Fruit fly (Drosophila melanogaster) whole organism, wandering third instar larva: ENCODE results near the gene CG32815.

ENCODE experiments used
- CG9705 ChIP-seq: fragments of 200-800 bp; sonication (Bioruptor generic); optimal IDR thresholded peaks from 2 replicates; lab custom pipeline; 2018; ENCODE audit warnings: missing biosample characterization, mild to moderate bottlenecking, missing genetic modification characterization
- HLH106 ChIP-seq: fragments of 200-800 bp; optimal IDR thresholded peaks from 3 replicates; lab custom pipeline; 2019; ENCODE audit warnings: missing biosample characterization, mild to moderate bottlenecking, missing genetic modification characterization, moderate library complexity

dm6 chrX:899407-900050 lies 32.7 kb upstream of the CG32815 start:
- TF ChIP-seq HLH106 (no peak), CG9705 (GFP tag; lab: Kevin White, UChicago) (no peak)
